Fruit fly (Drosophila melanogaster) whole organism, embryonic: ENCODE measurements around the gene bor.

Experiments used
- BEAF-32 ChIP-seq: fragments of 200-800 bp; sonication (Bioruptor generic); optimal IDR thresholded peaks from 3 replicates; lab custom pipeline; 2017; ENCODE audit warnings: missing biosample characterization, missing genetic modification characterization, mild to moderate bottlenecking, moderate library complexity, missing genetic modification reagents
- Bgb ChIP-seq: fragments of 200-800 bp; sonication (Bioruptor generic); IDR thresholded peaks from 2 replicates; pipeline ENCODE4 v1.3.6; 2022; ENCODE audit warnings: missing biosample characterization, missing genetic modification characterization; ENCODE audit not compliant: partially characterized antibody
- CG10147 ChIP-seq: fragments of 200-800 bp; sonication (Bioruptor generic); optimal IDR thresholded peaks from 2 replicates; lab custom pipeline; 2019; ENCODE audit warnings: missing biosample characterization, mild to moderate bottlenecking, missing genetic modification characterization, moderate library complexity
- CG12942 ChIP-seq: fragments of 200-800 bp; sonication (Bioruptor generic); optimal IDR thresholded peaks from 3 replicates; lab custom pipeline; 2016; ENCODE audit warnings: missing biosample characterization, missing genetic modification characterization
- CG13287 ChIP-seq: fragments of 200-800 bp; sonication (Bioruptor generic); IDR thresholded peaks from 2 replicates; pipeline ENCODE4 v1.3.6; 2022; ENCODE audit warnings: missing biosample characterization, missing genetic modification characterization; ENCODE audit not compliant: partially characterized antibody
- CG13296 ChIP-seq: fragments of 200-800 bp; sonication (Bioruptor generic); optimal IDR thresholded peaks from 3 replicates; lab custom pipeline; 2018; ENCODE audit warnings: missing biosample characterization, mild to moderate bottlenecking, missing genetic modification characterization
- CG13775 ChIP-seq: fragments of 200-800 bp; sonication (Bioruptor generic); optimal IDR thresholded peaks from 3 replicates; lab custom pipeline; 2017; ENCODE audit warnings: missing biosample characterization, mild to moderate bottlenecking, missing genetic modification characterization
- CG15514 ChIP-seq: fragments of 200-800 bp; sonication (Bioruptor generic); optimal IDR thresholded peaks from 3 replicates; lab custom pipeline; 2017; ENCODE audit warnings: missing biosample characterization, missing genetic modification characterization, mild to moderate bottlenecking, moderate library complexity, missing genetic modification reagents
- CG1647 ChIP-seq: fragments of 200-800 bp; sonication (Bioruptor generic); optimal IDR thresholded peaks from 3 replicates; lab custom pipeline; 2016; ENCODE audit warnings: missing biosample characterization, missing genetic modification characterization
- CG3065 ChIP-seq: fragments of 200-800 bp; sonication (Bioruptor generic); optimal IDR thresholded peaks from 2 replicates; lab custom pipeline; 2016; ENCODE audit warnings: missing biosample characterization, missing genetic modification characterization
- CG31224 ChIP-seq: fragments of 200-800 bp; sonication (Bioruptor generic); IDR thresholded peaks from 2 replicates; pipeline ENCODE4 v1.3.6; 2022; ENCODE audit warnings: missing biosample characterization, missing genetic modification characterization
- CG32772 ChIP-seq: fragments of 200-800 bp; sonication (Bioruptor generic); IDR thresholded peaks from 2 replicates; pipeline ENCODE4 v1.3.6; 2022; ENCODE audit warnings: missing biosample characterization, missing genetic modification characterization
- CG4360 ChIP-seq: fragments of 200-800 bp; sonication (Bioruptor generic); IDR thresholded peaks from 2 replicates; pipeline ENCODE4 v1.3.6; 2022; ENCODE audit warnings: missing biosample characterization, missing genetic modification characterization
- CG5180 ChIP-seq: fragments of 200-800 bp; sonication (Bioruptor generic); optimal IDR thresholded peaks from 3 replicates; lab custom pipeline; 2017; ENCODE audit warnings: missing biosample characterization, missing genetic modification characterization, mild to moderate bottlenecking, moderate library complexity, missing genetic modification reagents
- CG6654 ChIP-seq: fragments of 200-800 bp; sonication (Bioruptor generic); optimal IDR thresholded peaks from 2 replicates; lab custom pipeline; 2017; ENCODE audit warnings: missing biosample characterization, mild to moderate bottlenecking, missing genetic modification characterization
- CG7372 ChIP-seq: fragments of 200-800 bp; sonication (Bioruptor generic); IDR thresholded peaks from 2 replicates; pipeline ENCODE4 v1.3.6; 2022; ENCODE audit warnings: missing biosample characterization, missing genetic modification characterization
- CG7987 ChIP-seq: fragments of 200-800 bp; sonication (Bioruptor generic); optimal IDR thresholded peaks from 2 replicates; lab custom pipeline; 2018; ENCODE audit warnings: missing biosample characterization, mild to moderate bottlenecking, missing genetic modification characterization, moderate library complexity
- CG8089 ChIP-seq: fragments of 200-800 bp; sonication (Bioruptor generic); optimal IDR thresholded peaks from 3 replicates; lab custom pipeline; 2016; ENCODE audit warnings: missing biosample characterization, missing genetic modification characterization
- Deaf1 ChIP-seq: fragments of 200-800 bp; optimal IDR thresholded peaks from 3 replicates; lab custom pipeline; 2019; ENCODE audit warnings: missing biosample characterization, mild to moderate bottlenecking, missing genetic modification characterization, moderate library complexity
- Ets65A ChIP-seq: fragments of 200-800 bp; sonication (Bioruptor generic); peaks from one replicate; lab custom pipeline; 2016; ENCODE audit warnings: missing biosample characterization, missing genetic modification characterization
- Fer1 ChIP-seq: fragments of 200-800 bp; sonication (Bioruptor generic); optimal IDR thresholded peaks from 2 replicates; lab custom pipeline; 2017; ENCODE audit warnings: missing biosample characterization, mild to moderate bottlenecking, missing genetic modification characterization
- Fer2 ChIP-seq: fragments of 200-800 bp; sonication (Bioruptor generic); optimal IDR thresholded peaks from 2 replicates; lab custom pipeline; 2018; ENCODE audit warnings: missing biosample characterization, mild to moderate bottlenecking, missing genetic modification characterization, moderate library complexity
- Gsc ChIP-seq: fragments of 200-800 bp; sonication (Bioruptor generic); IDR thresholded peaks from 2 replicates; pipeline ENCODE4 v1.3.6; 2022; ENCODE audit warnings: missing biosample characterization, missing genetic modification characterization
- Hand ChIP-seq: fragments of 200-800 bp; sonication (Bioruptor generic); optimal IDR thresholded peaks from 2 replicates; lab custom pipeline; 2017; ENCODE audit warnings: mild to moderate bottlenecking, missing biosample characterization, missing genetic modification reagents, missing genetic modification characterization
- Med ChIP-seq: fragments of 200-800 bp; sonication (Bioruptor generic); peaks from one replicate; lab custom pipeline; 2016; ENCODE audit warnings: missing biosample characterization, missing genetic modification characterization, mild to moderate bottlenecking, inconsistent platforms, moderate library complexity
- abd-A ChIP-seq: fragments of 200-800 bp; sonication (Bioruptor generic); optimal IDR thresholded peaks from 3 replicates; lab custom pipeline; 2019; ENCODE audit warnings: missing biosample characterization, mild to moderate bottlenecking, missing genetic modification characterization, moderate library complexity
- aop ChIP-seq: fragments of 200-800 bp; sonication (Bioruptor generic); IDR thresholded peaks from 2 replicates; pipeline ENCODE4 v1.3.6; 2022; ENCODE audit warnings: missing biosample characterization, missing genetic modification characterization
- az2 ChIP-seq: fragments of 200-800 bp; sonication (Bioruptor generic); optimal IDR thresholded peaks from 3 replicates; lab custom pipeline; 2016; ENCODE audit warnings: missing biosample characterization, missing genetic modification characterization
- chinmo ChIP-seq: fragments of 200-800 bp; sonication (Bioruptor generic); IDR thresholded peaks from 4 replicates; pipeline ENCODE4 v1.3.6; 2022; ENCODE audit warnings: missing biosample characterization, missing genetic modification characterization; ENCODE audit not compliant: partially characterized antibody
- dan ChIP-seq: fragments of 200-800 bp; sonication (Bioruptor generic); IDR thresholded peaks from 2 replicates; pipeline ENCODE4 v1.3.6; 2022; ENCODE audit warnings: missing biosample characterization, missing genetic modification characterization
- dysf ChIP-seq: fragments of 200-800 bp; sonication (Bioruptor generic); IDR thresholded peaks from 3 replicates; pipeline ENCODE4 v1.3.6; 2022; ENCODE audit warnings: missing biosample characterization, missing genetic modification characterization
- eve ChIP-seq, 2 experiments: fragments of >200 bp; optimal IDR thresholded peaks; 2 replicates each; lab custom pipeline; 2017; ENCODE audit warnings: missing biosample characterization in 2 of 2, missing genetic modification characterization in 2 of 2
- exex ChIP-seq: fragments of 200-800 bp; sonication (Bioruptor generic); optimal IDR thresholded peaks from 4 replicates; lab custom pipeline; 2018; ENCODE audit warnings: missing biosample characterization, mild to moderate bottlenecking, missing genetic modification characterization, moderate library complexity
- gfzf ChIP-seq: fragments of 200-800 bp; sonication (Bioruptor generic); optimal IDR thresholded peaks from 2 replicates; lab custom pipeline; 2016; ENCODE audit warnings: missing biosample characterization, mild to moderate bottlenecking, missing genetic modification characterization, moderate library complexity
- grau ChIP-seq: fragments of 200-800 bp; optimal IDR thresholded peaks from 3 replicates; lab custom pipeline; 2019; ENCODE audit warnings: missing biosample characterization, mild to moderate bottlenecking, missing genetic modification characterization, moderate library complexity
- ham ChIP-seq: fragments of 200-800 bp; sonication (Bioruptor generic); IDR thresholded peaks from 2 replicates; pipeline ENCODE4 v1.3.6; 2022; ENCODE audit warnings: missing biosample characterization, missing genetic modification characterization
- klu ChIP-seq: fragments of 200-800 bp; sonication (Bioruptor generic); IDR thresholded peaks from 2 replicates; pipeline ENCODE4 v1.3.6; 2022; ENCODE audit warnings: missing biosample characterization, missing genetic modification characterization
- lbe ChIP-seq: fragments of 200-800 bp; sonication (Bioruptor generic); optimal IDR thresholded peaks from 2 replicates; lab custom pipeline; 2016; ENCODE audit warnings: missing biosample characterization, mild to moderate bottlenecking, missing genetic modification characterization
- maf-S ChIP-seq: fragments of 200-800 bp; sonication (Bioruptor generic); optimal IDR thresholded peaks from 2 replicates; lab custom pipeline; 2016; ENCODE audit warnings: missing biosample characterization, missing genetic modification characterization
- mld ChIP-seq: fragments of 200-800 bp; sonication (Bioruptor generic); IDR thresholded peaks from 3 replicates; pipeline ENCODE4 v1.3.6; 2022; ENCODE audit warnings: missing biosample characterization, missing genetic modification characterization; ENCODE audit not compliant: partially characterized antibody
- nerfin-1 ChIP-seq: fragments of 200-800 bp; sonication (Bioruptor generic); optimal IDR thresholded peaks from 3 replicates; lab custom pipeline; 2019; ENCODE audit warnings: missing biosample characterization, mild to moderate bottlenecking, missing genetic modification characterization, moderate library complexity
- onecut ChIP-seq: fragments of 200-800 bp; sonication (Bioruptor generic); IDR thresholded peaks from 2 replicates; pipeline ENCODE4 v1.3.6; 2022; ENCODE audit warnings: missing biosample characterization, missing genetic modification characterization
- org-1 ChIP-seq: fragments of 200-800 bp; sonication (Bioruptor generic); optimal IDR thresholded peaks from 2 replicates; lab custom pipeline; 2017; ENCODE audit warnings: missing biosample characterization, missing genetic modification characterization
- peb ChIP-seq: fragments of 200-800 bp; sonication (Bioruptor generic); IDR thresholded peaks from 2 replicates; pipeline ENCODE4 v1.3.6; 2022; ENCODE audit warnings: missing biosample characterization, missing genetic modification characterization
- rib ChIP-seq: fragments of 200-800 bp; sonication (Bioruptor generic); IDR thresholded peaks from 2 replicates; pipeline ENCODE4 v1.3.6; 2022; ENCODE audit warnings: missing biosample characterization, missing genetic modification characterization
- schlank ChIP-seq: fragments of 200-800 bp; sonication (Bioruptor generic); optimal IDR thresholded peaks from 2 replicates; lab custom pipeline; 2018; ENCODE audit warnings: missing biosample characterization, mild to moderate bottlenecking, missing genetic modification characterization
- ssp ChIP-seq: fragments of 200-800 bp; sonication (Bioruptor generic); IDR thresholded peaks from 2 replicates; pipeline ENCODE4 v1.3.6; 2022; ENCODE audit warnings: missing biosample characterization, missing genetic modification characterization
- toy ChIP-seq: fragments of 200-800 bp; sonication (Bioruptor generic); IDR thresholded peaks from 2 replicates; pipeline ENCODE4 v1.3.6; 2022; ENCODE audit warnings: missing biosample characterization, missing genetic modification characterization
- trem ChIP-seq: fragments of 200-800 bp; optimal IDR thresholded peaks from 3 replicates; lab custom pipeline; 2019; ENCODE audit warnings: missing biosample characterization, mild to moderate bottlenecking, missing genetic modification characterization, moderate library complexity

The bor gene

DNA sequence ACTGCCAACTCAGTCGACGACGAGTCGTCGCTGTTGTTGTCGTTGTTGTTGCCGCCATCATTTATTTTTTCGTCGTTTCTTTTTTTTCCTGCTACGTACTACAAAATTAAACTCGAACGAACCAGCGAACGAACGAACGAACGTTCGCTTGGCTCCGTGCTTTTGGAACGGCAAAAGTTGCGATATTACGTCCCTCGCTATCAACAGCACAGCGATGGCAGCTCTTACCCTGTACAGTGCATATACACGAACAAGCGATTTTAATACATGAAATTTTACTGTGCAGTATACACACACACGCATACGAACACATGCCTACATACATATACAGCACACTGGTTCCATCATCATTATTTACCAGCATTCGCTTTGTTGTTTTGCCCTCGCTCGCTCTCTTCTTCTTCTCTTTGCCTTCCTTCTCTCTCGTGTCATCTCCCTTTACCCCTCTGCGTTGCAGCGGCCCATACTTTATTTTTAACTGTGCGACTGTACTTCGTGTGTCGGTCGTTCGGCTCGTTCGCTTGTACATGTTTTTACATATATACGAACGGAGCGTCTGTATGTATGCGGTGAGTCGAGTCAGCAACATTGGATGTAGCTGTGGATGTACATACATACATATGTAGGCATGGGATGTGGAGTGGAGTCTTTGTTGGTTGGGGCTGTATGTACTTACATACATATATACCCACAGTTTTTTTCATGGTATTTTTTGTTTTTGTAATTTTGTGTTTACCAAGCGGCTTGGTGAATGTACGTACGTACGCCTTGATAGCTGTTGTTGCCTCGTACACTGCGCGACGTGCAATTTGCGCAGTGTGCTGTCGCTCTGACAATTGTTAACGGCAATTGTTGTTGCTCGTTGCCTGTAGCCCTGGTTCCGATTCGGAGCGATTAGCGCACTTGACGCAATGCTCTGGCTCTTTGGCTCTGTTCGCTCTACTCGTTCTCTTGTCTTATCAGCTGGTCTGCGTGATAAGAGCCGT is 13.8 kb downstream of the bor start (continued):
- no peak for TF ChIP-seq ham (GFP tag; lab: Robert Waterston, UW)
- no peak for TF ChIP-seq aop (GFP tag; lab: Robert Waterston, UW)
- no peak for TF ChIP-seq mld (GFP tag; lab: Robert Waterston, UW)
- TF ChIP-seq onecut (GFP tag; lab: Robert Waterston, UW) = peak; percentile 31
- no peak for TF ChIP-seq peb (GFP tag; lab: Robert Waterston, UW)
- TF ChIP-seq CG32772 (GFP tag; lab: Robert Waterston, UW) = no peak
- no peak for TF ChIP-seq toy
- peak; percentile 63 for TF ChIP-seq CG7987 (GFP tag; lab: Kevin White, UChicago)
- peak; percentile 71 for TF ChIP-seq grau (tag; lab: Kevin White, UChicago)
- no peak for TF ChIP-seq CG8089 (GFP tag; lab: Kevin White, UChicago)
- TF ChIP-seq dysf = no peak
- TF ChIP-seq Med = peak; percentile 94
- peak; percentile 100 for TF ChIP-seq Deaf1
- TF ChIP-seq CG5180 (GFP tag; lab: Kevin White, UChicago) = peak; percentile 92
- peak; percentile 20 for TF ChIP-seq CG13775 (GFP tag; lab: Kevin White, UChicago)
- TF ChIP-seq gfzf (GFP tag; lab: Kevin White, UChicago) = no peak
- no peak for TF ChIP-seq CG31224 (GFP tag; lab: Robert Waterston, UW)
- no peak for TF ChIP-seq org-1
- peak; percentile 73 for TF ChIP-seq BEAF-32 (GFP tag; lab: Kevin White, UChicago)
- TF ChIP-seq CG1647 (GFP tag; lab: Kevin White, UChicago) = peak; percentile 12
- peak; percentile 39 for TF ChIP-seq CG12942
- TF ChIP-seq Fer2 (tag; lab: Kevin White, UChicago) = peak; percentile 32
- TF ChIP-seq Gsc = no peak
- TF ChIP-seq ssp = no peak
- peak; percentile 40 for TF ChIP-seq CG10147 (GFP tag; lab: Kevin White, UChicago)
- peak; percentile 40 for TF ChIP-seq nerfin-1 (tag; lab: Kevin White, UChicago)
- TF ChIP-seq CG3065 (GFP tag; lab: Kevin White, UChicago) = no peak
- peak; percentile 55 for TF ChIP-seq Hand (GFP tag; lab: Kevin White, UChicago)
- peak; percentile 35 for TF ChIP-seq CG13296 (GFP tag; lab: Kevin White, UChicago)
- TF ChIP-seq maf-S (GFP tag; lab: Kevin White, UChicago) = peak; percentile 37
- TF ChIP-seq schlank (tag; lab: Kevin White, UChicago) = peak; percentile 27
- peak; percentile 61 for TF ChIP-seq Fer1
- peak; percentile 96 for TF ChIP-seq CG15514 (GFP tag; lab: Kevin White, UChicago)
- TF ChIP-seq rib (GFP tag; lab: Robert Waterston, UW) = no peak
- no peak for TF ChIP-seq CG13287 (GFP tag; lab: Robert Waterston, UW)
- no peak for TF ChIP-seq klu (GFP tag; lab: Robert Waterston, UW)
- no peak for TF ChIP-seq Bgb (GFP tag; lab: Robert Waterston, UW)
- TF ChIP-seq abd-A (tag; lab: Kevin White, UChicago) = peak; percentile 99
- TF ChIP-seq exex (tag; lab: Kevin White, UChicago) = peak; percentile 71
- TF ChIP-seq dan = no peak
- TF ChIP-seq CG4360 (GFP tag; lab: Robert Waterston, UW) = no peak
- no peak for TF ChIP-seq CG7372 (GFP tag; lab: Robert Waterston, UW)
- TF ChIP-seq lbe = peak; percentile 63
- no peak for TF ChIP-seq chinmo (GFP tag; lab: Robert Waterston, UW)
- no peak for TF ChIP-seq eve (GFP tag; optimal IDR thresholded peaks at IDR 0.05; lab: Kevin White, UChicago)
- TF ChIP-seq az2 (GFP tag; lab: Kevin White, UChicago) = no peak
- no peak for TF ChIP-seq Ets65A (GFP tag; lab: Kevin White, UChicago)
- peak; percentile 72 for TF ChIP-seq trem (tag; lab: Kevin White, UChicago)
- no peak for TF ChIP-seq CG6654 (GFP tag; lab: Kevin White, UChicago)
